Fruit fly (Drosophila melanogaster): ENCODE results near the gene ppk24.

ppk24 gene

DNA sequence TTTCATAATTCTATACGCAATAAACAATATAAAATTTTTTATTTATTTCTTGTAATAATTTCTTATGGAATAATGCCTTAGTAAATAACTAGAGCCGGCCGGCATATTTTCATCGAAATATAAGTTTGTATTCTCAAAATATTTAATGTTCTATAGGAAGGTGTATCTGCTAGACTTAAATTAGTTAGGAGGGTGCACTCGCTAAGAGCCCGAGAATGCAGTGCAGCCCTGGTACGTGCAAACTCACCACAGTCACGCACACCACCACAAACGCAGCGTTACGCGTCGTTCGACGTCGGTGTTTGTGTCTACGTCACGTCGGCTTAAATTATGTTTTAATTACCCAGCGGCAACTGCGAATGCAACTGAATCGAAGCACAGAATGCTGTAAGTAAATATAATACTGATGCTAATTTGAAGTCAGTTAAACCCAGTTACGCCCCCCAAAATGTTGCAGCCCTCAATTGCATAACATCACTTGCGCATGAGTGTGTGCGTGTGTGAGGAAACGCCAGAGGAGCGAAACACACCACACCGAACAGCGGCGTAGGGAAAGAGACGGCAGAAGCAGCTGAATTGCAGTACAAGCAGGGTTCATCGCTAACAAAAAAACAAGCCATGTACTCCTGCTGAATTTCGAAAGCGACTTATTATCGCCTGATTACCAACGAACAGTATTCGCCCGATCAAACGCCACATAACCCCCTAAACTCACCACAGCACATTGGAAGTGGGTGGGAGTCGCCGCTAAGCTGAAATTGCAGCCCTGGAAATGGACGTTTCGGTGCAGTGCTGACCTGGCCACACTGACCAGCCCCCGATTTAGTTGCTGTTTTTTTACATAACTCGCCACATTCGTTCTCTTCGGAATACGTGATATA is 44.8 kb upstream of the ppk24 start, which contains the start of gene CG12054:
CG12054 (plus strand) TSS at position 247 of the 881 bp plus-strand sequence.
- TF ChIP-seq Mnt (GFP tag; optimal IDR thresholded peaks at IDR 0.05) (peak; percentile 15), CG5204 (GFP tag; optimal IDR thresholded peaks at IDR 0.05) (no peak), CG11617 (GFP tag; optimal IDR thresholded peaks at IDR 0.05) (no peak), cnc (optimal IDR thresholded peaks at IDR 0.05) (no peak), cic (GFP tag; optimal IDR thresholded peaks at IDR 0.05) (no peak), ovo (GFP tag; optimal IDR thresholded peaks at IDR 0.05) (no peak), tj (GFP tag; optimal IDR thresholded peaks at IDR 0.05) (no peak), Hr96 (GFP tag; optimal IDR thresholded peaks at IDR 0.05) (peak; percentile 27), CG12768 (GFP tag; optimal IDR thresholded peaks at IDR 0.05) (no peak), kay (GFP tag; ENCODE audit: borderline replicate concordance) (no peak), toe (GFP tag; optimal IDR thresholded peaks at IDR 0.05) (no peak), CG7045 (GFP tag; optimal IDR thresholded peaks at IDR 0.05) (no peak), Crg-1 (GFP tag; optimal IDR thresholded peaks at IDR 0.05) (no peak), Clk (GFP tag; optimal IDR thresholded peaks at IDR 0.05) (no peak), CG33017 (tag; optimal IDR thresholded peaks at IDR 0.05) (no peak), pad (GFP tag; optimal IDR thresholded peaks at IDR 0.05) (no peak), CG7101 (tag; optimal IDR thresholded peaks at IDR 0.05) (no peak), bab1 (GFP tag; optimal IDR thresholded peaks at IDR 0.05) (peak; percentile 3), CG1620 (GFP tag; optimal IDR thresholded peaks at IDR 0.05) (peak; percentile 19), CG14711 (tag; optimal IDR thresholded peaks at IDR 0.05) (no peak)

DNA sequence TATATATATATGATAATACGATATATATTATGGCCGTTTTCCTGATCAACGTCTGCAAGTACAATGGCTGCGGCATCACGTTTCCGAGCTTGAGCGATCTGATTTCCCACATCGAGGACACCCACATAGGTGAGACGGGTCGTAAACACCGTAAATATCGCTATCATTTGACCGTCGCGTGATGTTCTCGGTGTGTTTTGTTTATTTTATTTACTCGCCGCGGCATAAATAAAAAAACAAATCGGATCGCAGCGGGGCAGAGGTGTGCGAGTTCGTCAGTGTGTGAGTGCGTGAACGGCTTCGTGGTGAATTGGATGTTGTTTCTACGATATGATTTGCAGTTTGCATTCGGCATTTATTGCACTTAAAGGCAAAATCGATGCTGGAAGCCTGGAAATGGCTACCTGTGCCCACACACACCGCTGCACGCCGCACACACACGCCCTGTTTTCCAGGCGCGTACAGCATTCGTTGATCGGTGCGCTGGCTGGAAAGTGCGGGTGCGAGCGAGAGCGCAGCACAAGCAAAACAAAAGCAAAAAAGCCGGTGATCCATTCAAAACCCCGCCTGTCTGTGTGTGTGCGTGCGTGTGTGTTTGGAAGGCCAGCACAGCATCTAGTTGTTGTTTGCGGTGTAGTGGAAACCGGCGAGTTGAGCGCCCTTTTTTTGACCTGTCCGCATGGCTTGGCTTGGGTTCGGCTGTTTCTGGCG is 44.0 kb upstream of the ppk24 start:
- TF ChIP-seq Hr96 (GFP tag; optimal IDR thresholded peaks at IDR 0.05): no peak
- TF ChIP-seq kay (GFP tag; ENCODE audit: borderline replicate concordance): no peak
- TF ChIP-seq CG12768 (GFP tag; optimal IDR thresholded peaks at IDR 0.05): peak; percentile 18
- peak; percentile 60 for TF ChIP-seq CG11617 (GFP tag; optimal IDR thresholded peaks at IDR 0.05)
- TF ChIP-seq cic (GFP tag; optimal IDR thresholded peaks at IDR 0.05): peak; percentile 99
- peak; percentile 59 for TF ChIP-seq tj (GFP tag; optimal IDR thresholded peaks at IDR 0.05)
- peak; percentile 31 for TF ChIP-seq CG33017 (tag; optimal IDR thresholded peaks at IDR 0.05)
- TF ChIP-seq CG14711 (tag; optimal IDR thresholded peaks at IDR 0.05): peak; percentile 17
- TF ChIP-seq toe (GFP tag; optimal IDR thresholded peaks at IDR 0.05): no peak
- no peak for TF ChIP-seq CG1620 (GFP tag; optimal IDR thresholded peaks at IDR 0.05)
- no peak for TF ChIP-seq cnc (optimal IDR thresholded peaks at IDR 0.05)
- TF ChIP-seq CG7101 (tag; optimal IDR thresholded peaks at IDR 0.05): no peak
- peak; percentile 18 for TF ChIP-seq Mnt (GFP tag; optimal IDR thresholded peaks at IDR 0.05)
- peak; percentile 7 for TF ChIP-seq ovo (GFP tag; optimal IDR thresholded peaks at IDR 0.05)
- TF ChIP-seq Crg-1 (GFP tag; optimal IDR thresholded peaks at IDR 0.05): peak; percentile 15
- TF ChIP-seq pad (GFP tag; optimal IDR thresholded peaks at IDR 0.05): peak; percentile 28

DNA sequence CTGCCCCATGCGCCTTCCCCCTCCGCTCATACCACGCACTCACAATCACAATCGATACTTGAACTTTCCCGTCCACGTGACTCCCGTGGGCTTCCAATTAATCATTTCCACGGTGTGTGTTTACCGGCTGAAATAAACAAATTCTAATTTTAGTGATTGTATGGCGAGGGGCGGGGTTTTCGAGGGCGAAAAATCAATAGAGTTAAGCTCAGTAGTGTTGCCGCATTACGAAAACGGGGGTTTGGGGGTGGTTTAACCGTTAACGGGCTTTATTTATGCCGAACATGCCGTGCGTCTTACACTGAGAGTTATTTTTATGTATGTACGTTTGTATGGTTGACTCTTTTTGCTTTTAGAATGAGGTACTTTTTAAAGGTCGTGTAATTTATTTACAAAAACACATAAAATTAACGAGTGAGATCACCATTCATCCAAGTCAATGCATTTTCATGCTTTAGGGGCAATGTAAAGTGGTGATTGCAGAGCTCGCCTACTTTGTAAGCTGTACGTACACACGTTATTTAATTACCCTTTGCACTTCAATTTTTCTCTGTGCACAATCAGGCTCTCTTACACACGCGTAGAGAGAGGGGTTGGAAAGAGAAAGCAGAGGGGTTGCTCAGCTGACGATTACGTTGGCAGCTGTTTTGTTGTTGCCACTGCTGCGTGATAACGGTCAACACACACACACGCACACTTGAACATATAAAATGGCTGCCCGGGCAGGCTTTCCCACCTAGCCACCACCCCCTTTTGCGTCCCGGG is 43.2 kb upstream of the ppk24 start:
- TF ChIP-seq ovo (GFP tag; optimal IDR thresholded peaks at IDR 0.05): peak; percentile 17
- TF ChIP-seq CG7101 (tag; optimal IDR thresholded peaks at IDR 0.05): peak; percentile 56
- no peak for TF ChIP-seq CG14711 (tag; optimal IDR thresholded peaks at IDR 0.05)
- peak; percentile 63 for TF ChIP-seq CG33017 (tag; optimal IDR thresholded peaks at IDR 0.05)
- TF ChIP-seq toe (GFP tag; optimal IDR thresholded peaks at IDR 0.05): no peak
- no peak for TF ChIP-seq cnc (optimal IDR thresholded peaks at IDR 0.05)
- TF ChIP-seq CG11617 (GFP tag; optimal IDR thresholded peaks at IDR 0.05): peak; percentile 63
- TF ChIP-seq kay (GFP tag; ENCODE audit: borderline replicate concordance): no peak
- TF ChIP-seq CG7045 (GFP tag; optimal IDR thresholded peaks at IDR 0.05): peak; percentile 69
- TF ChIP-seq Hr96 (GFP tag; optimal IDR thresholded peaks at IDR 0.05): peak; percentile 42
- no peak for TF ChIP-seq CG1620 (GFP tag; optimal IDR thresholded peaks at IDR 0.05)
- no peak for TF ChIP-seq tj (GFP tag; optimal IDR thresholded peaks at IDR 0.05)
- TF ChIP-seq cic (GFP tag; optimal IDR thresholded peaks at IDR 0.05): no peak
- no peak for TF ChIP-seq Clk (GFP tag; optimal IDR thresholded peaks at IDR 0.05)
- TF ChIP-seq pad (GFP tag; optimal IDR thresholded peaks at IDR 0.05): peak; percentile 13
- no peak for TF ChIP-seq bab1 (GFP tag; optimal IDR thresholded peaks at IDR 0.05)

DNA sequence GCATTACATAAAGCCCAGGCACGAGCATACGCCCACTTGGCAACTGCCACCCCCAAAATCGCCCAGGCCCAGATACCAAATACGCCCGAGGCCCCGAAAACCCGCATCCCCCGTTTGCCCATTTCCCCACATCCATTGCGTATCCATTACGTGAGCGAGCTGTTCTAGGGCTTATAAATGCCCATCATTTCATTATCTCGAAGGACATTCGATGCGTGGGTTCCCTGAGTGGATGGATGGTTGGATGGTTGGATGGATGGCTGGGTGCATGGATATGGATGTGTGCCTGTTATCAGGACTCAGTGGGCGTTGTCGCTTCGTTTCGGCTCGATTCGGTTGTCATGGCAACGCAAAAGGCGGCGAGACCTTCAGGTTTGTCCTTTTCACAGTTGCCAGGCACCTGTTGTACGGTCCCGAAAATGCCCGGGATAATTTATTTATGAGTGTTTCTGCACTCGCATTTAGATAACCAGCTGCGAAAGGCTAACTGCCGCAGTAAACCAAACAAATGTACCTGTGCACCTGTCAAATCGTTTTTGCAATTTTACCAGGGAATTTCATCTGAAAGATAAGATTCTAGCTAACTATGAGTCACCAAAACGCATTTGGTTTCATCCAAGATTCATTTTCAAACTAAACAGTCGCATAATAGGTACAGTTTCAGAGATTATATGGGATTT is 42.5 kb upstream of the ppk24 start:
- TF ChIP-seq CG33017 (tag; optimal IDR thresholded peaks at IDR 0.05): no peak
- no peak for TF ChIP-seq pad (GFP tag; optimal IDR thresholded peaks at IDR 0.05)
- TF ChIP-seq cnc (optimal IDR thresholded peaks at IDR 0.05): no peak
- no peak for TF ChIP-seq bab1 (GFP tag; optimal IDR thresholded peaks at IDR 0.05)
- TF ChIP-seq CG7045 (GFP tag; optimal IDR thresholded peaks at IDR 0.05): no peak
- no peak for TF ChIP-seq CG5204 (GFP tag; optimal IDR thresholded peaks at IDR 0.05)
